Worm (Caenorhabditis elegans): Measurements from ENCODE around the gene gsy-1.

The gsy-1 gene

DNA sequence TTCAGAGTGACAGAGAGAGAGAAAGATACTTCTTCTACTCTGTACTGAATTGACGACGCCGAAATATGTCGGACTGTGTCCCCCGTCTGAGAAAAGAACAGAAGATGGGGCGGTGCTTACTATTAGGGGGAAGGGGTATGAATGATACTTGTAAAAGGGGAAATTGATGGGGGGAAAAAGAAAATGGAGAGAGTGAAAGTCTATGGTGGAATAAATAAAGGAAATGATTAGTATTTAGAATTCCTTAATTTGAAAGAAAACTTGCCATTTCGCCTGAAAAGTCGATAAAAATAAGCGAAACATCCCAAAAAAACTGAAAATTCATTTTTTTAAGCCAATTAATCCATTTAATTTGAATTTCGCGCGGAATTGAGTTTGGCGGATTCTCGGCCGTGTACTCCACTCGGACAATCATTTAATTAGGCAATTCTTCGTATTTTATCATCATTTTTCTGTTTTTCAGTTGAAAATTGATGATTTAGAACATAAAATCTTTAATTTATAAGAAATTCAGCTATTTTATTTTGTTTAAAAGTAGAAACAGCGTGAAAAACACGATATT, 36.7 kb upstream of the gsy-1 start, which contains the start of gene F35C5.12:
Gene F35C5.12 (minus strand): TSS at position 51 of the 562 bp plus-strand sequence.
- TF ChIP-seq snu-23 (GFP tag; optimal IDR thresholded peaks at IDR 0.05) (peak; percentile 60), F16B12.6 (tag; optimal IDR thresholded peaks at IDR 0.05) (no peak), sup-37 (GFP tag; optimal IDR thresholded peaks at IDR 0.05) (no peak), fkh-4 (tag; optimal IDR thresholded peaks at IDR 0.05; ENCODE audit: borderline replicate concordance) (peak; percentile 74), zip-4 (GFP tag; optimal IDR thresholded peaks at IDR 0.05) (no peak), nhr-28 (tag; optimal IDR thresholded peaks at IDR 0.05) (no peak), dpl-1 (GFP tag; optimal IDR thresholded peaks at IDR 0.05) (peak; percentile 87 to 92 (median 90)), xbp-1 (tag; optimal IDR thresholded peaks at IDR 0.05) (peak; percentile 59), tlp-1 (tag; optimal IDR thresholded peaks at IDR 0.05) (no peak), lin-39 (tag; optimal IDR thresholded peaks at IDR 0.05) (no peak), Y116A8C.19 (tag; optimal IDR thresholded peaks at IDR 0.05; ENCODE audit: borderline replicate concordance) (no peak), lin-35 (GFP tag; optimal IDR thresholded peaks at IDR 0.05) (peak; percentile 88 to 94), sox-4 (tag; optimal IDR thresholded peaks at IDR 0.05) (peak; percentile 42), zag-1 (tag; optimal IDR thresholded peaks at IDR 0.05) (no peak), nhr-237 (tag; optimal IDR thresholded peaks at IDR 0.05) (no peak), fos-1 (tag; optimal IDR thresholded peaks at IDR 0.05) (no peak), egl-13 (tag; optimal IDR thresholded peaks at IDR 0.05) (peak; percentile 54), ceh-88 (GFP tag; IDR thresholded peaks at IDR 0.05) (no peak), nhr-20 (tag; optimal IDR thresholded peaks at IDR 0.05) (peak; percentile 58), hlh-4 (tag; optimal IDR thresholded peaks at IDR 0.05) (no peak), ztf-4 (tag; optimal IDR thresholded peaks at IDR 0.05) (no peak), ces-1 (GFP tag; optimal IDR thresholded peaks at IDR 0.05) (no peak), lin-15B (tag; optimal IDR thresholded peaks at IDR 0.05) (no peak), hlh-17 (GFP tag; optimal IDR thresholded peaks at IDR 0.05; ENCODE audit: borderline replicate concordance) (no peak), unc-62 (GFP tag; optimal IDR thresholded peaks at IDR 0.05) (no peak), lin-14 (GFP tag; optimal IDR thresholded peaks at IDR 0.05) (no peak), mab-9 (GFP tag; IDR thresholded peaks at IDR 0.05) (0 out of 2 replicates have a peak, but pooled peaks have one; percentile 18), ceh-8 (GFP tag; optimal IDR thresholded peaks at IDR 0.05) (peak; percentile 33), C04F5.9 (tag; optimal IDR thresholded peaks at IDR 0.05) (peak; percentile 18), C34B4.2 (tag; optimal IDR thresholded peaks at IDR 0.05) (no peak), mef-2 (tag; optimal IDR thresholded peaks at IDR 0.05) (no peak), elt-2 (tag; optimal IDR thresholded peaks at IDR 0.05) (peak; percentile 22), fkh-8 (tag; optimal IDR thresholded peaks at IDR 0.05) (no peak), nhr-47 (tag; optimal IDR thresholded peaks at IDR 0.05) (peak; percentile 65), irx-1 (tag; optimal IDR thresholded peaks at IDR 0.05) (peak; percentile 68), nhr-77 (tag; optimal IDR thresholded peaks at IDR 0.05) (no peak), ceh-90 (tag; optimal IDR thresholded peaks at IDR 0.05) (peak; percentile 82), nhr-12 (tag; optimal IDR thresholded peaks at IDR 0.05) (no peak), blmp-1 (tag; optimal IDR thresholded peaks at IDR 0.05) (peak; percentile 22), grh-1 (GFP tag; IDR thresholded peaks at IDR 0.05) (peak; percentile 34; the same call in 1 of the 2 replicates), sptf-1 (tag; optimal IDR thresholded peaks at IDR 0.05) (no peak), pag-3 (tag; optimal IDR thresholded peaks at IDR 0.05; ENCODE audit: borderline replicate concordance, insufficient read depth) (no peak), aha-1 (tag; optimal IDR thresholded peaks at IDR 0.05) (no peak), isw-1 (GFP tag; IDR thresholded peaks at IDR 0.05) (no peak), ceh-63 (GFP tag; optimal IDR thresholded peaks at IDR 0.05) (no peak), alr-1 (tag; optimal IDR thresholded peaks at IDR 0.05; ENCODE audit: borderline replicate concordance) (no peak), dsc-1 (tag; optimal IDR thresholded peaks at IDR 0.05) (peak; percentile 82), elt-3 (tag; optimal IDR thresholded peaks at IDR 0.05) (peak in 1 of 6 experiments; percentile 14), nhr-11 (tag; optimal IDR thresholded peaks at IDR 0.05) (no peak), nhr-71 (tag; optimal IDR thresholded peaks at IDR 0.05) (peak; percentile 75), ceh-82 (tag; optimal IDR thresholded peaks at IDR 0.05) (peak in 1 of 3 experiments; percentile 29), efl-3 (GFP tag; optimal IDR thresholded peaks at IDR 0.05) (no peak)
